Worm (Caenorhabditis elegans): Measurements from ENCODE around the gene F41G4.8.

- TF ChIP-seq F49E8.2 (tag; optimal IDR thresholded peaks at IDR 0.05; ENCODE audit: borderline replicate concordance) (no peak), fkh-10 (GFP tag; optimal IDR thresholded peaks at IDR 0.05) (no peak), snpc-4 (tag; optimal IDR thresholded peaks at IDR 0.05) (no peak), fos-1 (tag; optimal IDR thresholded peaks at IDR 0.05) (no peak), lim-7 (GFP tag; IDR thresholded peaks at IDR 0.05) (no peak), unc-130 (GFP tag; optimal IDR thresholded peaks at IDR 0.05) (no peak), dve-1 (tag; optimal IDR thresholded peaks at IDR 0.05; ENCODE audit: insufficient read depth) (no peak), lin-39 (tag; optimal IDR thresholded peaks at IDR 0.05) (no peak), hlh-30 (tag; optimal IDR thresholded peaks at IDR 0.05; ENCODE audit: insufficient read depth) (no peak), R02D3.7 (tag; optimal IDR thresholded peaks at IDR 0.05) (no peak), nhr-25 (tag; optimal IDR thresholded peaks at IDR 0.05; ENCODE audit: borderline replicate concordance, insufficient read depth) (no peak), nhr-237 (tag; optimal IDR thresholded peaks at IDR 0.05) (no peak), rbr-2 (tag; optimal IDR thresholded peaks at IDR 0.05) (no peak)
Measured at ce11 chrX:16865675-16866074, 20.9 kb upstream of the F41G4.8 start.

Data from whole organism, L4 larva.